Worm (Caenorhabditis elegans) whole organism, early embryonic: ENCODE data around the gene try-9.
A peak's percentile ranks its signal among the peaks of the same experiment; 100 is the strongest.

Source experiments
- B0310.2 ChIP-seq: sonication (generic microtip); optimal IDR thresholded peaks from 2 replicates; lab custom pipeline; 2016; ENCODE audit warnings: mild to moderate bottlenecking, missing genetic modification characterization, missing compliant biosample characterization
- F13C5.2 ChIP-seq: sonication (generic microtip); optimal IDR thresholded peaks from 2 replicates; lab custom pipeline; 2017; ENCODE audit warnings: mild to moderate bottlenecking, missing genetic modification characterization, inconsistent platforms, missing compliant biosample characterization
- aly-1 ChIP-seq: sonication (generic microtip); optimal IDR thresholded peaks from 2 replicates; lab custom pipeline; 2016; ENCODE audit warnings: missing genetic modification characterization, missing compliant biosample characterization
- ama-1 ChIP-seq: fragments of 150-350 bp; optimal IDR thresholded peaks from 2 replicates; lab custom pipeline; 2014
- ceh-13 ChIP-seq: fragments of 200-800 bp; sonication (Bioruptor generic); optimal IDR thresholded peaks from 2 replicates; lab custom pipeline; 2018; ENCODE audit warnings: mild to moderate bottlenecking, missing genetic modification characterization, missing compliant biosample characterization
- ceh-36 ChIP-seq: sonication (generic microtip); optimal IDR thresholded peaks from 2 replicates; lab custom pipeline; 2016; ENCODE audit warnings: missing genetic modification characterization, inconsistent platforms, missing compliant biosample characterization
- ets-7 ChIP-seq: sonication (generic microtip); optimal IDR thresholded peaks from 2 replicates; lab custom pipeline; 2016; ENCODE audit warnings: missing genotype, missing genetic modification characterization, missing compliant biosample characterization
- flt-1 ChIP-seq: fragments of 200-800 bp; sonication (Bioruptor generic); IDR thresholded peaks from 2 replicates; pipeline ENCODE4 v1.3.6; 2022; ENCODE audit warnings: missing genetic modification characterization, missing compliant biosample characterization
- hmbx-1 ChIP-seq: sonication (generic microtip); optimal IDR thresholded peaks from 2 replicates; lab custom pipeline; 2016; ENCODE audit warnings: mild to moderate bottlenecking, missing genetic modification characterization, missing compliant biosample characterization
- hmg-4 ChIP-seq: fragments of 200-800 bp; sonication (Bioruptor generic); optimal IDR thresholded peaks from 2 replicates; lab custom pipeline; 2018; ENCODE audit warnings: mild to moderate bottlenecking, missing genetic modification characterization, missing compliant biosample characterization
- hnd-1 ChIP-seq: sonication (generic microtip); optimal IDR thresholded peaks from 2 replicates; lab custom pipeline; 2016; ENCODE audit warnings: missing genetic modification characterization, missing compliant biosample characterization
- pes-1 ChIP-seq: fragments of 200-800 bp; sonication (Bioruptor generic); IDR thresholded peaks from 2 replicates; pipeline ENCODE4 v1.3.6; 2022; ENCODE audit warnings: missing genetic modification reagents, missing genetic modification characterization, missing compliant biosample characterization
- scrt-1 ChIP-seq: fragments of 200-800 bp; sonication (Bioruptor generic); IDR thresholded peaks from 2 replicates; pipeline ENCODE4 v1.3.6; 2022; ENCODE audit warnings: missing genetic modification characterization, missing compliant biosample characterization
- sea-1 ChIP-seq: fragments of 200-800 bp; sonication (Bioruptor generic); conservative IDR thresholded peaks from 2 replicates; pipeline ENCODE4 v1.3.6; 2022; ENCODE audit warnings: missing genetic modification characterization, missing compliant biosample characterization
- tbx-11 ChIP-seq: fragments of 200-800 bp; sonication (Bioruptor generic); IDR thresholded peaks from 2 replicates; pipeline ENCODE4 v1.3.6; 2022; ENCODE audit warnings: missing genetic modification characterization, missing compliant biosample characterization
- tbx-37 ChIP-seq: fragments of 200-800 bp; sonication (Bioruptor generic); conservative IDR thresholded peaks from 2 replicates; pipeline ENCODE4 v1.3.6; 2022; ENCODE audit warnings: missing genetic modification reagents, missing genetic modification characterization, missing compliant biosample characterization
- tra-4 ChIP-seq: sonication (generic microtip); optimal IDR thresholded peaks from 2 replicates; lab custom pipeline; 2017; ENCODE audit warnings: missing genetic modification characterization, missing compliant biosample characterization

try-9 gene

DNA sequence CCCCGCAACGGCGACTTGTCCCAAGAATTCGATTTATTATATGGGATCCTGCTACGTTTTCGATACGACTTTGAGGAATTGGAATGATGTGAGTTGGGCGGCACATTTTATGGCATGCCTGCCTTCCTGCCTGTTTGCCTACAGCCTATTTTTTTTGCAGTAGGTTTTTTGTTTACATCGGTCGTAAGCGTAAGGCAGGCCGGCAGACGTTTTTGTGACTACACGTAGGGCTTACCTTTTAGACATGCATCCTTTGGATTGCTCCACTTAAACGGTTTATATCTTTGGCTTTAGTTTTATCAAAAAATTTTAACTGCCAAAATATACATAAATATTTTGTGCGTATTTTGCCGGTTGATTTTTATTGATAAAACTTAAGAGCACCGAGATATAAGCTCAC lies 8.8 kb upstream of the try-9 start:
- TF ChIP-seq tra-4 (tag; lab: Kevin White, UChicago), result no peak
- no peak for TF ChIP-seq hmbx-1 (tag; lab: Kevin White, UChicago)
- no peak for TF ChIP-seq hnd-1 (tag; lab: Kevin White, UChicago)
- TF ChIP-seq hmg-4 (GFP tag; lab: Kevin White, UChicago), result no peak
- TF ChIP-seq ets-7 (tag; lab: Kevin White, UChicago), result no peak
- TF ChIP-seq tbx-37, result no peak
- no peak for TF ChIP-seq ama-1
- TF ChIP-seq pes-1, result no peak
- no peak for TF ChIP-seq sea-1
- no peak for TF ChIP-seq flt-1

ce11 chrII:4362088-4362487 lies 5.9 kb upstream of the try-9 start:
- TF ChIP-seq ama-1 (no peak), sea-1 (no peak), pes-1 (no peak), F13C5.2 (tag; lab: Kevin White, UChicago) (no peak)

- TF ChIP-seq ets-7 (tag; lab: Kevin White, UChicago), result no peak
- TF ChIP-seq F13C5.2 (tag; lab: Kevin White, UChicago), result no peak
- TF ChIP-seq hnd-1 (tag; lab: Kevin White, UChicago), result no peak
- no peak for TF ChIP-seq sea-1
- TF ChIP-seq tra-4 (tag; lab: Kevin White, UChicago), result no peak
- TF ChIP-seq flt-1, result no peak
- no peak for TF ChIP-seq hmg-4 (GFP tag; lab: Kevin White, UChicago)
- no peak for TF ChIP-seq B0310.2 (tag; lab: Kevin White, UChicago)
- no peak for TF ChIP-seq aly-1 (tag; lab: Kevin White, UChicago)
- no peak for TF ChIP-seq ceh-13
These were observed 1.7 kb downstream of the try-9 start for ce11 chrII:4369715-4370114.

DNA sequence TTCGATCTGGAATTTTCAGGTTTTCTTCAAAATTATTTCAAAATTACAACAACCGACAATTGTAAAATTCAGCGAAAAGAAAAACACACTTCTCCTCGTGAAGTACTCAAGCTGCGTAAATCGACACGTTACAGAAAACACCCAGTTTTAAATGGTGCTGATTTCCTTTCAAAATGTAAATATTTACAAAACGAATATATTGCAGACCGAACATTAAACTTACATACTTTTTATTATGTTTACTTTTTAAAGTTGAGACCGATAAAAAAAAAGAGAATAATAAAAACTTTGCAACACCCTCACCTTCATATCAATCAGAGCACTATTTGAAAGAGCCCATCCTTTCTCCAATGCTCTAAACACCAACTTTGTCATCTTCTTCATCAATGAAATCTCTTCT lies 2.8 kb downstream of the try-9 start:
- TF ChIP-seq F13C5.2 (tag; lab: Kevin White, UChicago) (no peak), ceh-36 (tag; lab: Kevin White, UChicago) (no peak), hmg-4 (GFP tag; lab: Kevin White, UChicago) (no peak), B0310.2 (tag; lab: Kevin White, UChicago) (no peak), hnd-1 (tag; lab: Kevin White, UChicago) (no peak), ama-1 (no peak), hmbx-1 (tag; lab: Kevin White, UChicago) (no peak), tra-4 (tag; lab: Kevin White, UChicago) (no peak)

- TF ChIP-seq B0310.2 (tag; lab: Kevin White, UChicago), result no peak
- 0 out of 2 replicates have a peak, but pooled peaks have one; percentile 0 for TF ChIP-seq pes-1
These were observed 4.4 kb downstream of the try-9 start, which contains the start of gene paic-1 for ce11 chrII:4372406-4372805. Gene paic-1, minus strand, starts transcription at chrII:4372525.

ce11 chrII:4372867-4373397 lies 4.9 kb downstream of the try-9 start:
- TF ChIP-seq hmg-4 (GFP tag; lab: Kevin White, UChicago) (no peak), tbx-37 (no peak), hmbx-1 (tag; lab: Kevin White, UChicago) (no peak), ama-1 (no peak), ceh-13 (no peak), sea-1 (no peak), F13C5.2 (tag; lab: Kevin White, UChicago) (no peak), pes-1 (no peak), flt-1 (no peak), hnd-1 (tag; lab: Kevin White, UChicago) (no peak), tra-4 (tag; lab: Kevin White, UChicago) (no peak), B0310.2 (tag; lab: Kevin White, UChicago) (no peak), aly-1 (tag; lab: Kevin White, UChicago) (no peak), ceh-36 (tag; lab: Kevin White, UChicago) (no peak), scrt-1 (GFP tag; lab: Robert Waterston, UW) (no peak), ets-7 (tag; lab: Kevin White, UChicago) (no peak), tbx-11 (GFP tag; lab: Robert Waterston, UW) (no peak)

DNA sequence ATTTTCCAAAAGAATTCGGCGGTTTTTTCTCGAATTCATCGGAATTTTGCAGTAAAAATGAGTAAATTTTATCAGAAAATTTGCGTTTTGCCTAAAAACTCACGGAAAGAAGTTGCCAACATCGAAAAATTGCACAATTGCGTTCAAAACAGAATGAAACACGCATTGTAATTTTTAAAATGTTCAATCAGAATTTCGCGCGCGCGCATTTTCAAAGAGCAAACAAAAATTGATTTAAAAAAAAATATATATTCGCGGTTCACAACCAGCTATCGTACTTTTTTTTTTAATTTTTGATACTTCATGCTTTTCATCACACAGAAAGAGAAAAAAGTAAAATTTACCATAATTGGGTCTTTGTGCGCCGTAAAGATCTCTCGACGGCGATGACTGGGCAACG lies 6.9 kb downstream of the try-9 start:
- no peak for TF ChIP-seq F13C5.2 (tag; lab: Kevin White, UChicago)
- TF ChIP-seq flt-1, result no peak
- TF ChIP-seq B0310.2 (tag; lab: Kevin White, UChicago), result no peak
- no peak for TF ChIP-seq ama-1
- no peak for TF ChIP-seq tbx-37
- no peak for TF ChIP-seq pes-1
- no peak for TF ChIP-seq tra-4 (tag; lab: Kevin White, UChicago)
- TF ChIP-seq tbx-11 (GFP tag; lab: Robert Waterston, UW), result no peak
- no peak for TF ChIP-seq scrt-1 (GFP tag; lab: Robert Waterston, UW)
- no peak for TF ChIP-seq aly-1 (tag; lab: Kevin White, UChicago)

- TF ChIP-seq aly-1 (tag; lab: Kevin White, UChicago) (no peak), ama-1 (no peak), hmbx-1 (tag; lab: Kevin White, UChicago) (no peak), B0310.2 (tag; lab: Kevin White, UChicago) (peak; percentile 55), hmg-4 (GFP tag; lab: Kevin White, UChicago) (peak; percentile 93), sea-1 (0 out of 2 replicates have a peak, but pooled peaks have one; percentile 58), flt-1 (peak; percentile 29; the same call in 1 of the 2 replicates), ets-7 (tag; lab: Kevin White, UChicago) (no peak), tra-4 (tag; lab: Kevin White, UChicago) (no peak), scrt-1 (GFP tag; lab: Robert Waterston, UW) (no peak), F13C5.2 (tag; lab: Kevin White, UChicago) (peak; percentile 75), ceh-36 (tag; lab: Kevin White, UChicago) (peak; percentile 67), hnd-1 (tag; lab: Kevin White, UChicago) (no peak), tbx-11 (GFP tag; lab: Robert Waterston, UW) (peak; percentile 44; the same call in 1 of the 2 replicates), ceh-13 (peak; percentile 16), pes-1 (peak; percentile 66), tbx-37 (no peak)
These were observed 8.5 kb downstream of the try-9 start, which contains the start of gene ntl-2 for ce11 chrII:4376295-4377172. Gene ntl-2, minus strand, starts transcription at chrII:4376465.
